Worm (Caenorhabditis elegans) whole organism, mixed stage, embryonic: ENCODE measurements around the gene chch-3.

ENCODE experiments used
- M03D4.4 ChIP-seq: sonication (generic microtip); optimal IDR thresholded peaks from 2 replicates; lab custom pipeline; 2017; ENCODE audit warnings: mild to moderate bottlenecking, missing genetic modification characterization, missing compliant biosample characterization
- bed-3 ChIP-seq: fragments of 200-800 bp; sonication (Bioruptor generic); optimal IDR thresholded peaks from 3 replicates; lab custom pipeline; 2018; ENCODE audit warnings: mild to moderate bottlenecking, missing genetic modification characterization, moderate library complexity, missing compliant biosample characterization
- blmp-1 ChIP-seq: fragments of 150-350 bp; optimal IDR thresholded peaks from 2 replicates; lab custom pipeline; 2014; ENCODE audit warnings: missing biosample characterization, missing genetic modification characterization
- ceh-43 ChIP-seq: fragments of 200-800 bp; sonication (Bioruptor generic); optimal IDR thresholded peaks from 2 replicates; lab custom pipeline; 2018; ENCODE audit warnings: mild to moderate bottlenecking, missing genetic modification characterization, moderate library complexity, missing compliant biosample characterization
- ceh-83 ChIP-seq: fragments of 200-800 bp; sonication (Bioruptor generic); optimal IDR thresholded peaks from 2 replicates; lab custom pipeline; 2018; ENCODE audit warnings: mild to moderate bottlenecking, missing genetic modification characterization, missing compliant biosample characterization
- cnd-1 ChIP-seq: fragments of 200-800 bp; sonication (Bioruptor generic); optimal IDR thresholded peaks from 2 replicates; lab custom pipeline; 2018; ENCODE audit warnings: mild to moderate bottlenecking, missing genetic modification characterization, missing compliant biosample characterization
- drap-1 ChIP-seq: fragments of 200-800 bp; sonication (Bioruptor generic); optimal IDR thresholded peaks from 3 replicates; lab custom pipeline; 2018; ENCODE audit warnings: mild to moderate bottlenecking, missing genetic modification characterization, missing compliant biosample characterization
- elt-1 ChIP-seq: sonication (generic microtip); optimal IDR thresholded peaks from 2 replicates; lab custom pipeline; 2017; ENCODE audit warnings: missing genetic modification characterization, mild to moderate bottlenecking, missing compliant biosample characterization, antibody characterized with exemption, moderate library complexity, borderline replicate concordance; ENCODE audit not compliant: insufficient read depth
- elt-3 ChIP-seq: fragments of 150-350 bp; optimal IDR thresholded peaks from 2 replicates; lab custom pipeline; 2014; ENCODE audit warnings: missing biosample characterization, missing genetic modification characterization
- flh-1 ChIP-seq: fragments of 200-800 bp; sonication (Bioruptor generic); optimal IDR thresholded peaks from 2 replicates; lab custom pipeline; 2018; ENCODE audit warnings: mild to moderate bottlenecking, missing genetic modification characterization, moderate library complexity, missing compliant biosample characterization
- ham-2 ChIP-seq: fragments of 200-800 bp; sonication (Bioruptor generic); optimal IDR thresholded peaks from 2 replicates; lab custom pipeline; 2018; ENCODE audit warnings: mild to moderate bottlenecking, missing genetic modification characterization, missing compliant biosample characterization
- hlh-1 ChIP-seq: fragments of 150-350 bp; optimal IDR thresholded peaks from 2 replicates; lab custom pipeline; 2014; ENCODE audit warnings: missing biosample characterization, missing genetic modification reagents, missing genetic modification characterization
- lin-13 ChIP-seq: fragments of 150-350 bp; optimal IDR thresholded peaks from 2 replicates; lab custom pipeline; 2014; ENCODE audit warnings: missing biosample characterization, missing genetic modification characterization
- lin-32 ChIP-seq: fragments of 200-800 bp; sonication (Bioruptor generic); optimal IDR thresholded peaks from 2 replicates; lab custom pipeline; 2018; ENCODE audit warnings: mild to moderate bottlenecking, missing genetic modification characterization, missing compliant biosample characterization
- lsy-2 ChIP-seq: fragments of 150-350 bp; optimal IDR thresholded peaks from 2 replicates; lab custom pipeline; 2014; ENCODE audit warnings: missing biosample characterization, missing genetic modification characterization
- mab-5 ChIP-seq: fragments of 150-350 bp; optimal IDR thresholded peaks from 2 replicates; lab custom pipeline; 2014; ENCODE audit warnings: missing biosample characterization, missing genetic modification characterization
- mep-1 ChIP-seq: fragments of 150-350 bp; optimal IDR thresholded peaks from 2 replicates; lab custom pipeline; 2017; ENCODE audit warnings: missing biosample characterization, missing genetic modification reagents, missing genetic modification characterization, inconsistent platforms
- nhr-12 ChIP-seq: fragments of 150-350 bp; optimal IDR thresholded peaks from 2 replicates; lab custom pipeline; 2014; ENCODE audit warnings: missing biosample characterization, missing genetic modification characterization
- nhr-2 ChIP-seq: fragments of 150-350 bp; optimal IDR thresholded peaks from 2 replicates; lab custom pipeline; 2014; ENCODE audit warnings: missing biosample characterization, missing genetic modification characterization
- nhr-237 ChIP-seq: fragments of 150-350 bp; optimal IDR thresholded peaks from 2 replicates; lab custom pipeline; 2014; ENCODE audit warnings: missing biosample characterization, missing genetic modification characterization
- nhr-28 ChIP-seq: fragments of 150-350 bp; optimal IDR thresholded peaks from 2 replicates; lab custom pipeline; 2014; ENCODE audit warnings: missing biosample characterization, missing genetic modification characterization
- nhr-76 ChIP-seq: sonication (generic microtip); optimal IDR thresholded peaks from 2 replicates; lab custom pipeline; 2017; ENCODE audit warnings: missing biosample characterization, missing genetic modification characterization
- pha-4 ChIP-seq: fragments of 150-350 bp; optimal IDR thresholded peaks from 2 replicates; lab custom pipeline; 2018; ENCODE audit warnings: missing biosample characterization, missing genetic modification reagents, missing genetic modification characterization
- sem-2 ChIP-seq: fragments of 200-800 bp; sonication (Bioruptor generic); optimal IDR thresholded peaks from 2 replicates; lab custom pipeline; 2018; ENCODE audit warnings: mild to moderate bottlenecking, missing genetic modification characterization, missing compliant biosample characterization
- snpc-4 ChIP-seq: fragments of 150-350 bp; optimal IDR thresholded peaks from 2 replicates; lab custom pipeline; 2014; ENCODE audit warnings: missing biosample characterization, missing genetic modification characterization
- sptf-1 ChIP-seq: sonication (generic microtip); optimal IDR thresholded peaks from 2 replicates; lab custom pipeline; 2017; ENCODE audit warnings: mild to moderate bottlenecking, missing genetic modification characterization, moderate library complexity, missing compliant biosample characterization
- tbx-8 ChIP-seq: fragments of 200-800 bp; sonication (Bioruptor generic); optimal IDR thresholded peaks from 2 replicates; lab custom pipeline; 2018; ENCODE audit warnings: mild to moderate bottlenecking, missing genetic modification characterization, moderate library complexity, missing compliant biosample characterization
- unc-120 ChIP-seq: sonication (generic microtip); optimal IDR thresholded peaks from 2 replicates; lab custom pipeline; 2017; ENCODE audit warnings: missing genetic modification characterization, missing compliant biosample characterization; ENCODE audit not compliant: poor library complexity, severe bottlenecking
- unc-62 ChIP-seq: fragments of 150-350 bp; optimal IDR thresholded peaks from 2 replicates; lab custom pipeline; 2014; ENCODE audit warnings: missing biosample characterization, missing genetic modification reagents, missing genetic modification characterization
- zip-8 ChIP-seq: fragments of 150-350 bp; optimal IDR thresholded peaks from 2 replicates; lab custom pipeline; 2014; ENCODE audit warnings: missing biosample characterization, missing genetic modification characterization
- ztf-11 ChIP-seq: fragments of 150-350 bp; optimal IDR thresholded peaks from 2 replicates; lab custom pipeline; 2014; ENCODE audit warnings: missing biosample characterization, missing genetic modification characterization

Gene chch-3

DNA sequence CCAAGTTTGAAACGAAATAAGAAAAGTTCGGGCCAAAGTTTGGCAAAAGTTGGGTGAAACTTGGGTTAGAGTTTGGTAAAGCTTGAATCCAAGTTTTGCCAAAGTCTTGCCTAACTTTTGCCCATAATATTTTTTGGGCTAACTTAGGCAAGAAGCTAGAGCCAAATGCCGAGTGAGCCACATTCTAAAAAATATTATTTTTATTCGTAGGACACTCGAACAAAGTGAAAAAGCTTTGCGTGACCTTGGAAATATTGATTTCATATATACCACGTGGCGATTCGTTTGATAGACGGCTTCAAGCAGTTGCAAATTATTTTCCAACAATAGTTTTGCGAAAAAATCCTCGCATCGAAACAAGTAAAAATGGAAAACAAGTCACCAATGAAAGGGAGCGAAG lies 13.0 kb upstream of the chch-3 start, which contains the start of gene Y51B9A.5:
Gene Y51B9A.5, plus strand, starts transcription at position 301 of the 400 bp plus-strand sequence.
- TF ChIP-seq lsy-2 (tag; lab: Kevin White, UChicago) = no peak
- no peak for TF ChIP-seq nhr-237 (tag; lab: Kevin White, UChicago)
- no peak for TF ChIP-seq drap-1 (GFP tag; lab: Kevin White, UChicago)
- TF ChIP-seq mab-5 (tag; lab: Kevin White, UChicago) = no peak
- no peak for TF ChIP-seq sptf-1
- TF ChIP-seq blmp-1 (tag; lab: Kevin White, UChicago) = no peak
- TF ChIP-seq elt-3 = no peak
- TF ChIP-seq lin-32 (GFP tag; lab: Kevin White, UChicago) = no peak
- no peak for TF ChIP-seq cnd-1 (tag; lab: Kevin White, UChicago)
- no peak for TF ChIP-seq nhr-2 (tag; lab: Kevin White, UChicago)
- TF ChIP-seq nhr-76 (tag; lab: Kevin White, UChicago) = no peak
- no peak for TF ChIP-seq ztf-11 (tag; lab: Kevin White, UChicago)

DNA sequence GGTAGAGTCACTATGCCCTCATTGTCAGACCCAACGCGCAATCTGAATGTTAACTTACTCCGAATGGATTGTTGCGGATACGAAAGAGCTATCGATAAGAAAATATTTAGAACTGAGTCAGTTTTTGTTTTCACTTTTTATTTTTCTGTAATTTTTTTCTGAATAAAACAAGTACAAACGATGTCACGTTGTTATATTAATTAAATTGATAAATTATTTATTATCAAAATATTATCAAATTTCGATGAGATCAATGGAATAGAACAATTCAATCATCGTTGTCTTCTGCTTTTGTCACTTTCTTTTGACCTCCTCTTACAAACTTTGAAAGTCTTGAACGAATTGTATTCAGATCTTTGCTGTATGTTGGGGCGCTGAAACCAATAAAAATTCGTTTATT lies 9.8 kb upstream of the chch-3 start, which contains the start of gene mpz-6:
Gene mpz-6, minus strand, starts transcription at position 101 of the 400 bp plus-strand sequence.
- TF ChIP-seq unc-62 (GFP tag; lab: Kevin White, UChicago) = no peak
- no peak for TF ChIP-seq elt-1 (tag; lab: Kevin White, UChicago)
- TF ChIP-seq nhr-2 (tag; lab: Kevin White, UChicago) = no peak
- no peak for TF ChIP-seq sptf-1
- TF ChIP-seq pha-4 = no peak
- no peak for TF ChIP-seq snpc-4 (tag; lab: Kevin White, UChicago)
- TF ChIP-seq ham-2 (GFP tag; lab: Kevin White, UChicago) = no peak
- TF ChIP-seq sem-2 = no peak
- TF ChIP-seq zip-8 (tag; lab: Kevin White, UChicago) = no peak
- TF ChIP-seq tbx-8 (GFP tag; lab: Kevin White, UChicago) = no peak
- no peak for TF ChIP-seq lsy-2 (tag; lab: Kevin White, UChicago)
- no peak for TF ChIP-seq flh-1 (GFP tag; lab: Kevin White, UChicago)
- no peak for TF ChIP-seq unc-120 (tag; lab: Kevin White, UChicago)

DNA sequence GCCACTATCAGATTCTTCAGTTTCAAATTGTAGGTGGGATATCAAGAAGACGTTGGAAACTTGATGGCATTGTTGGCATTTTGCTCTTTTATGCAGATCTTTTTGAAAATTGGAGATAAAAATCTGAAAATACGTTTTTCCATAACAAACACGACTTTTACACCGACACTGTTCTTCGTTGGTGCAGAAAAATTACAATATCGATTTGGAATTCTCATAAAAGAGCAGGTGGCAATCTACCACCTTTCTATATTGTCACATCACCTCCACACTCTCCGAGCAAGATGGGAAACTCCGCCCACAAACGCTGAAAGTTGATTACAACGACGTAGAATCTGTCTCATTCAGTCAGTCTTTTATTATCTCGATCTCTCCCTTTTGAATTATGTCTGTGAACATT lies 9.3 kb upstream of the chch-3 start, which contains the start of gene arrd-2:
Gene arrd-2, plus strand, starts transcription at position 301 of the 400 bp plus-strand sequence.
- TF ChIP-seq pha-4 (no peak), elt-1 (tag; lab: Kevin White, UChicago) (no peak), mep-1 (no peak), tbx-8 (GFP tag; lab: Kevin White, UChicago) (no peak), sem-2 (no peak), lin-13 (tag; lab: Kevin White, UChicago) (no peak), nhr-28 (tag; lab: Kevin White, UChicago) (no peak), bed-3 (no peak), blmp-1 (tag; lab: Kevin White, UChicago) (no peak), lin-32 (GFP tag; lab: Kevin White, UChicago) (no peak), cnd-1 (tag; lab: Kevin White, UChicago) (no peak), hlh-1 (no peak), mab-5 (tag; lab: Kevin White, UChicago) (no peak), flh-1 (GFP tag; lab: Kevin White, UChicago) (no peak), nhr-2 (tag; lab: Kevin White, UChicago) (no peak), ceh-43 (GFP tag; lab: Kevin White, UChicago) (no peak), ceh-83 (GFP tag; lab: Kevin White, UChicago) (no peak), nhr-12 (tag; lab: Kevin White, UChicago) (no peak)

DNA sequence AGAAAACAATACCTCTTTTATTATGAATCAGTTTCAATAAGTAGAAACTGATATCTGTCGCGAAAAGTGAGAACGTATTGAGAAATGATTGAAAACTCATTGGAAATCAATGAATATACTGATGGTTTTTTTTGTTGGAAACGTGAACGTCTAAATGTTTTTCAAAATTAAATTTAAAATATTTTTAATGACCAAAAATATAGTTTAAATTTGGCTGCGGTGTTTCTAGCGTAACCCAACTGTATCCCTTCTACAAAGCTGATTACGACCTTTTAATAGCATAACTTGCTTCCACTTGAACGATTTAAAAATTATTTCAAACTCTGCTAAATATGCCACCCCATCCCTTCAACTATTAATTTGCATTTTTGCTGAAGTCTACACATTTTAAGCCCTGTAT lies 5.3 kb upstream of the chch-3 start, which contains the start of gene M176.9:
Gene M176.9, minus strand, starts transcription at position 101 of the 400 bp plus-strand sequence.
- TF ChIP-seq nhr-76 (tag; lab: Kevin White, UChicago) = no peak
- no peak for TF ChIP-seq drap-1 (GFP tag; lab: Kevin White, UChicago)
- no peak for TF ChIP-seq tbx-8 (GFP tag; lab: Kevin White, UChicago)
- TF ChIP-seq ham-2 (GFP tag; lab: Kevin White, UChicago) = no peak
- no peak for TF ChIP-seq nhr-28 (tag; lab: Kevin White, UChicago)
- no peak for TF ChIP-seq flh-1 (GFP tag; lab: Kevin White, UChicago)
- no peak for TF ChIP-seq ceh-83 (GFP tag; lab: Kevin White, UChicago)
- TF ChIP-seq mab-5 (tag; lab: Kevin White, UChicago) = no peak
- TF ChIP-seq M03D4.4 (tag; lab: Kevin White, UChicago) = no peak
